Fruit fly (Drosophila melanogaster): ENCODE data around the gene Atx-1.
A peak's percentile ranks its signal among the peaks of the same experiment; 100 is the strongest.

The Atx-1 gene

dm6 chrX:6867175-6868023 is 44.4 kb downstream of the Atx-1 start, which contains the start of gene CG14434 (continued):
- TF ChIP-seq CG8119 (GFP tag; IDR thresholded peaks at IDR 0.05) (peak; percentile 55; the same call in 2 of the 3 replicates), CG10631 (GFP tag; optimal IDR thresholded peaks at IDR 0.05) (peak; percentile 78), CG6163 (GFP tag; IDR thresholded peaks at IDR 0.05) (no peak; the same call in 2 of the 3 replicates), svp (GFP tag) (peak; percentile 87), Smox (GFP tag; optimal IDR thresholded peaks at IDR 0.05) (peak; percentile 77), dsx (GFP tag; optimal IDR thresholded peaks at IDR 0.05; ENCODE audit: poor library complexity, severe bottlenecking) (peak; percentile 43), Eip78C (GFP tag) (peak; percentile 95), CG11902 (GFP tag; optimal IDR thresholded peaks at IDR 0.05) (peak; percentile 65), pdm3 (GFP tag; optimal IDR thresholded peaks at IDR 0.05) (peak; percentile 77), net (GFP tag; optimal IDR thresholded peaks at IDR 0.05) (peak; percentile 75), spab (GFP tag; optimal IDR thresholded peaks at IDR 0.05) (peak; percentile 84), fd85E (GFP tag; optimal IDR thresholded peaks at IDR 0.05) (no peak), CG32006 (GFP tag; optimal IDR thresholded peaks at IDR 0.05) (peak; percentile 94), Hr39 (GFP tag; optimal IDR thresholded peaks at IDR 0.05) (peak; percentile 67), salr (GFP tag; optimal IDR thresholded peaks at IDR 0.05) (peak in 1 of 2 experiments; percentile 93), CG6276 (GFP tag; optimal IDR thresholded peaks at IDR 0.05) (peak; percentile 88), OdsH (GFP tag; optimal IDR thresholded peaks at IDR 0.05) (peak; percentile 81), topi (GFP tag; optimal IDR thresholded peaks at IDR 0.05) (peak; percentile 82), dac (GFP tag; optimal IDR thresholded peaks at IDR 0.05) (peak; percentile 45), fkh (GFP tag; optimal IDR thresholded peaks at IDR 0.05) (peak; percentile 5), CG3919 (GFP tag; optimal IDR thresholded peaks at IDR 0.05) (peak; percentile 74), Ets21C (GFP tag; optimal IDR thresholded peaks at IDR 0.05) (peak; percentile 49), Hr38 (GFP tag; optimal IDR thresholded peaks at IDR 0.05) (no peak), lz (GFP tag; optimal IDR thresholded peaks at IDR 0.05) (peak; percentile 80), CG7368 (GFP tag; optimal IDR thresholded peaks at IDR 0.05) (peak; percentile 41), vri (GFP tag; optimal IDR thresholded peaks at IDR 0.05) (no peak), Hr4 (GFP tag; optimal IDR thresholded peaks at IDR 0.05) (peak; percentile 82), CG15336 (GFP tag; IDR thresholded peaks at IDR 0.05) (peak; percentile 49), Sox102F (GFP tag; optimal IDR thresholded peaks at IDR 0.05) (peak; percentile 78), Eip93F (GFP tag; optimal IDR thresholded peaks at IDR 0.05) (no peak), CG31627 (GFP tag; optimal IDR thresholded peaks at IDR 0.05) (peak; percentile 62), cyc (GFP tag; optimal IDR thresholded peaks at IDR 0.05) (peak; percentile 62), CG1621 (tag; optimal IDR thresholded peaks at IDR 0.05) (no peak), CG6854 (GFP tag; optimal IDR thresholded peaks at IDR 0.05) (no peak)

- TF ChIP-seq CG6163 (GFP tag; IDR thresholded peaks at IDR 0.05) (peak; percentile 48; the same call in 2 of the 3 replicates), Lpt (GFP tag; optimal IDR thresholded peaks at IDR 0.05) (no peak), Ets21C (GFP tag; optimal IDR thresholded peaks at IDR 0.05) (no peak), vri (GFP tag; optimal IDR thresholded peaks at IDR 0.05) (peak; percentile 39), Eip93F (GFP tag; optimal IDR thresholded peaks at IDR 0.05) (no peak), CG15336 (GFP tag; IDR thresholded peaks at IDR 0.05) (0 out of 2 replicates have a peak, but pooled peaks have one; percentile 10), CG3919 (GFP tag; optimal IDR thresholded peaks at IDR 0.05) (no peak), Blimp-1 (GFP tag; optimal IDR thresholded peaks at IDR 0.05) (peak; percentile 25), CG3032 (tag; optimal IDR thresholded peaks at IDR 0.05) (no peak), CG6854 (GFP tag; optimal IDR thresholded peaks at IDR 0.05) (no peak), Hr4 (GFP tag; optimal IDR thresholded peaks at IDR 0.05) (no peak), lz (GFP tag; optimal IDR thresholded peaks at IDR 0.05) (peak; percentile 39), Sox102F (GFP tag; optimal IDR thresholded peaks at IDR 0.05) (peak; percentile 36), ss (GFP tag; optimal IDR thresholded peaks at IDR 0.05) (peak; percentile 28 to 60), CG32006 (GFP tag; optimal IDR thresholded peaks at IDR 0.05) (no peak), Sox15 (GFP tag; optimal IDR thresholded peaks at IDR 0.05) (no peak), pdm3 (GFP tag; optimal IDR thresholded peaks at IDR 0.05) (no peak), topi (GFP tag; optimal IDR thresholded peaks at IDR 0.05) (peak; percentile 60), achi (GFP tag; optimal IDR thresholded peaks at IDR 0.05) (no peak), Eip75B (GFP tag; optimal IDR thresholded peaks at IDR 0.05) (peak; percentile 5), CG6792 (GFP tag; optimal IDR thresholded peaks at IDR 0.05) (peak; percentile 14), CG31627 (GFP tag; optimal IDR thresholded peaks at IDR 0.05) (no peak), CG16779 (tag; optimal IDR thresholded peaks at IDR 0.05) (no peak), Met (GFP tag; optimal IDR thresholded peaks at IDR 0.05) (no peak), esn (GFP tag; optimal IDR thresholded peaks at IDR 0.05) (peak; percentile 76), CG10669 (GFP tag; optimal IDR thresholded peaks at IDR 0.05) (no peak), CG11902 (GFP tag; optimal IDR thresholded peaks at IDR 0.05) (no peak), net (GFP tag; optimal IDR thresholded peaks at IDR 0.05) (no peak), CG1621 (tag; optimal IDR thresholded peaks at IDR 0.05) (peak; percentile 56)
These were observed 45.1 kb downstream of the Atx-1 start for dm6 chrX:6868024-6868628.

Measured in whole organism, prepupa.